Worm (Caenorhabditis elegans): ENCODE results near the gene vang-1.

- TF ChIP-seq lim-6 (tag; optimal IDR thresholded peaks at IDR 0.05), result no peak
- TF ChIP-seq ref-2 (tag; optimal IDR thresholded peaks at IDR 0.05), result no peak
- TF ChIP-seq unc-55 (GFP tag; optimal IDR thresholded peaks at IDR 0.05), result no peak
- TF ChIP-seq eyg-1 (tag; optimal IDR thresholded peaks at IDR 0.05), result no peak
- TF ChIP-seq nfya-1 (tag; optimal IDR thresholded peaks at IDR 0.05), result no peak
- TF ChIP-seq mec-3 (tag; optimal IDR thresholded peaks at IDR 0.05; ENCODE audit: borderline replicate concordance), result no peak
- no peak for TF ChIP-seq madf-2 (tag; optimal IDR thresholded peaks at IDR 0.05)
- TF ChIP-seq pqm-1 (tag; optimal IDR thresholded peaks at IDR 0.05), result no peak
- TF ChIP-seq nhr-232 (tag; optimal IDR thresholded peaks at IDR 0.05), result no peak
- no peak for TF ChIP-seq nhr-11 (tag; optimal IDR thresholded peaks at IDR 0.05)
- no peak for TF ChIP-seq hlh-15 (tag; optimal IDR thresholded peaks at IDR 0.05)
Observed at ce11 chrX:2857070-2857825, 28.4 kb upstream of the vang-1 start, which contains the start of gene tra-4.

Measured in whole organism, late embryonic.